Fruit fly (Drosophila melanogaster) whole organism, embryonic: ENCODE measurements around the gene CG31974.

Experiments used
- BEAF-32 ChIP-seq: fragments of 200-800 bp; sonication (Bioruptor generic); optimal IDR thresholded peaks from 3 replicates; lab custom pipeline; 2017; ENCODE audit warnings: missing biosample characterization, missing genetic modification characterization, mild to moderate bottlenecking, moderate library complexity, missing genetic modification reagents
- CG12299 ChIP-seq: fragments of 200-800 bp; sonication (Bioruptor generic); optimal IDR thresholded peaks from 2 replicates; lab custom pipeline; 2018; ENCODE audit warnings: missing biosample characterization, mild to moderate bottlenecking, missing genetic modification characterization
- CG1233 ChIP-seq: fragments of 200-800 bp; sonication (Bioruptor generic); optimal IDR thresholded peaks from 4 replicates; lab custom pipeline; 2018; ENCODE audit warnings: missing biosample characterization, mild to moderate bottlenecking, missing genetic modification characterization
- CG15479 ChIP-seq: fragments of 200-800 bp; sonication (Bioruptor generic); optimal IDR thresholded peaks from 3 replicates; lab custom pipeline; 2019; ENCODE audit warnings: missing biosample characterization, mild to moderate bottlenecking, missing genetic modification characterization, moderate library complexity
- CG16813 ChIP-seq: fragments of 200-800 bp; sonication (Bioruptor generic); IDR thresholded peaks from 3 replicates; pipeline ENCODE4 v1.3.6; 2022; ENCODE audit warnings: missing biosample characterization, missing genetic modification characterization; ENCODE audit not compliant: partially characterized antibody
- CG17186 ChIP-seq: fragments of 200-800 bp; sonication (Bioruptor generic); optimal IDR thresholded peaks from 3 replicates; lab custom pipeline; 2017; ENCODE audit warnings: missing biosample characterization, missing genetic modification reagents, missing genetic modification characterization
- CG18262 ChIP-seq: fragments of 200-800 bp; optimal IDR thresholded peaks from 3 replicates; lab custom pipeline; 2019; ENCODE audit warnings: missing biosample characterization, mild to moderate bottlenecking, missing genetic modification characterization, moderate library complexity
- CG30431 ChIP-seq: fragments of 200-800 bp; sonication (Bioruptor generic); optimal IDR thresholded peaks from 2 replicates; lab custom pipeline; 2017; ENCODE audit warnings: missing biosample characterization, missing genetic modification characterization
- CG3163 ChIP-seq: fragments of 200-800 bp; sonication (Bioruptor generic); optimal IDR thresholded peaks from 3 replicates; lab custom pipeline; 2016; ENCODE audit warnings: missing biosample characterization, missing genetic modification characterization
- CG32772 ChIP-seq: fragments of 200-800 bp; sonication (Bioruptor generic); IDR thresholded peaks from 2 replicates; pipeline ENCODE4 v1.3.6; 2022; ENCODE audit warnings: missing biosample characterization, missing genetic modification characterization
- CG3838 ChIP-seq: fragments of 200-800 bp; sonication (Bioruptor generic); optimal IDR thresholded peaks from 3 replicates; lab custom pipeline; 2016; ENCODE audit warnings: missing biosample characterization, missing genetic modification characterization
- CG4282 ChIP-seq: fragments of 200-800 bp; sonication (Bioruptor generic); optimal IDR thresholded peaks from 2 replicates; lab custom pipeline; 2016; ENCODE audit warnings: missing biosample characterization, missing genetic modification characterization
- CG43689 ChIP-seq: fragments of 200-800 bp; sonication (Bioruptor generic); IDR thresholded peaks from 2 replicates; pipeline ENCODE4 v1.3.6; 2022; ENCODE audit warnings: missing biosample characterization, missing genetic modification characterization
- CG4404 ChIP-seq: fragments of 200-800 bp; sonication (Bioruptor generic); IDR thresholded peaks from 2 replicates; pipeline ENCODE4 v1.3.6; 2022; ENCODE audit warnings: missing biosample characterization, missing genetic modification characterization
- CG6254 ChIP-seq: fragments of 200-800 bp; sonication (Bioruptor generic); optimal IDR thresholded peaks from 3 replicates; lab custom pipeline; 2017; ENCODE audit warnings: mild to moderate bottlenecking, missing biosample characterization, missing genetic modification reagents, missing genetic modification characterization
- CG6272 ChIP-seq: fragments of 200-800 bp; sonication (Bioruptor generic); IDR thresholded peaks from 2 replicates; pipeline ENCODE4 v1.3.6; 2022; ENCODE audit warnings: missing biosample characterization, missing genetic modification characterization
- CG6765 ChIP-seq: fragments of 200-800 bp; sonication (Bioruptor generic); optimal IDR thresholded peaks from 3 replicates; lab custom pipeline; 2017; ENCODE audit warnings: missing biosample characterization, mild to moderate bottlenecking, missing genetic modification characterization
- CG6791 ChIP-seq: fragments of 200-800 bp; sonication (Bioruptor generic); IDR thresholded peaks from 3 replicates; pipeline ENCODE4 v1.3.6; 2022; ENCODE audit warnings: missing biosample characterization, missing genetic modification characterization; ENCODE audit not compliant: partially characterized antibody
- CG7839 ChIP-seq: fragments of 200-800 bp; sonication (Bioruptor generic); optimal IDR thresholded peaks from 3 replicates; lab custom pipeline; 2018; ENCODE audit warnings: missing biosample characterization, mild to moderate bottlenecking, missing genetic modification characterization, moderate library complexity
- CHES-1-like ChIP-seq: fragments of 200-800 bp; sonication (Bioruptor generic); optimal IDR thresholded peaks from 2 replicates; lab custom pipeline; 2016; ENCODE audit warnings: missing biosample characterization, missing genetic modification characterization
- Chrac-16 ChIP-seq: fragments of 200-800 bp; sonication (Bioruptor generic); optimal IDR thresholded peaks from 3 replicates; lab custom pipeline; 2016; ENCODE audit warnings: missing biosample characterization, missing genetic modification characterization
- CrebB ChIP-seq: fragments of 200-800 bp; sonication (Bioruptor generic); optimal IDR thresholded peaks from 3 replicates; lab custom pipeline; 2018; ENCODE audit warnings: missing biosample characterization, mild to moderate bottlenecking, missing genetic modification characterization
- Deaf1 ChIP-seq: fragments of 200-800 bp; optimal IDR thresholded peaks from 3 replicates; lab custom pipeline; 2019; ENCODE audit warnings: missing biosample characterization, mild to moderate bottlenecking, missing genetic modification characterization, moderate library complexity
- Doc2 ChIP-seq: fragments of 200-800 bp; sonication (Bioruptor generic); IDR thresholded peaks from 2 replicates; pipeline ENCODE4 v1.3.6; 2022; ENCODE audit warnings: missing biosample characterization, missing genetic modification characterization
- Lhr ChIP-seq: fragments of 200-800 bp; sonication (Bioruptor generic); optimal IDR thresholded peaks from 3 replicates; lab custom pipeline; 2017; ENCODE audit warnings: mild to moderate bottlenecking, missing biosample characterization, missing genetic modification reagents, missing genetic modification characterization
- Mad ChIP-seq: fragments of 200-800 bp; sonication (Bioruptor generic); optimal IDR thresholded peaks from 2 replicates; lab custom pipeline; 2016; ENCODE audit warnings: missing biosample characterization, missing genetic modification characterization
- Med ChIP-seq: fragments of 200-800 bp; sonication (Bioruptor generic); peaks from one replicate; lab custom pipeline; 2016; ENCODE audit warnings: missing biosample characterization, missing genetic modification characterization, mild to moderate bottlenecking, inconsistent platforms, moderate library complexity
- Six4 ChIP-seq: fragments of 200-800 bp; sonication (Bioruptor generic); optimal IDR thresholded peaks from 2 replicates; lab custom pipeline; 2016; ENCODE audit warnings: missing biosample characterization, missing genetic modification characterization
- al ChIP-seq: fragments of 200-800 bp; sonication (Bioruptor generic); IDR thresholded peaks from 2 replicates; pipeline ENCODE4 v1.3.6; 2022; ENCODE audit warnings: missing biosample characterization, missing genetic modification characterization
- amos ChIP-seq: fragments of 200-800 bp; sonication (Bioruptor generic); IDR thresholded peaks from 2 replicates; pipeline ENCODE4 v1.3.6; 2022; ENCODE audit warnings: missing biosample characterization, missing genetic modification characterization; ENCODE audit not compliant: partially characterized antibody
- bab2 ChIP-seq: fragments of 200-800 bp; sonication (Bioruptor generic); optimal IDR thresholded peaks from 2 replicates; lab custom pipeline; 2016; ENCODE audit warnings: missing biosample characterization, missing genetic modification characterization
- bbx ChIP-seq: fragments of 200-800 bp; sonication (Bioruptor generic); IDR thresholded peaks from 2 replicates; pipeline ENCODE4 v1.3.6; 2022; ENCODE audit warnings: missing biosample characterization, missing genetic modification characterization; ENCODE audit not compliant: partially characterized antibody
- br ChIP-seq: fragments of >200 bp; optimal IDR thresholded peaks from 2 replicates; lab custom pipeline; 2017
- ci ChIP-seq: fragments of 200-800 bp; sonication (Bioruptor generic); IDR thresholded peaks from 3 replicates; pipeline ENCODE4 v1.3.6; 2022; ENCODE audit warnings: missing biosample characterization, missing genetic modification characterization
- corto ChIP-seq: fragments of 200-800 bp; sonication (Bioruptor generic); optimal IDR thresholded peaks from 2 replicates; lab custom pipeline; 2016; ENCODE audit warnings: missing biosample characterization, mild to moderate bottlenecking, missing genetic modification characterization, moderate library complexity
- emc ChIP-seq: fragments of 200-800 bp; sonication (Bioruptor generic); optimal IDR thresholded peaks from 2 replicates; lab custom pipeline; 2016; ENCODE audit warnings: missing biosample characterization, missing genetic modification characterization
- exex ChIP-seq: fragments of 200-800 bp; sonication (Bioruptor generic); optimal IDR thresholded peaks from 4 replicates; lab custom pipeline; 2018; ENCODE audit warnings: missing biosample characterization, mild to moderate bottlenecking, missing genetic modification characterization, moderate library complexity
- h ChIP-seq: fragments of >200 bp; optimal IDR thresholded peaks from 2 replicates; lab custom pipeline; 2017
- her ChIP-seq: fragments of 200-800 bp; sonication (Bioruptor generic); optimal IDR thresholded peaks from 2 replicates; lab custom pipeline; 2016; ENCODE audit warnings: missing biosample characterization, missing genetic modification characterization
- hth ChIP-seq: fragments of >200 bp; optimal IDR thresholded peaks from 2 replicates; lab custom pipeline; 2017; ENCODE audit warnings: inconsistent platforms
- lab ChIP-seq: fragments of 200-800 bp; sonication (Bioruptor generic); optimal IDR thresholded peaks from 3 replicates; lab custom pipeline; 2017; ENCODE audit warnings: missing biosample characterization, missing genetic modification characterization, mild to moderate bottlenecking, moderate library complexity, missing genetic modification reagents
- mld ChIP-seq: fragments of 200-800 bp; sonication (Bioruptor generic); IDR thresholded peaks from 3 replicates; pipeline ENCODE4 v1.3.6; 2022; ENCODE audit warnings: missing biosample characterization, missing genetic modification characterization; ENCODE audit not compliant: partially characterized antibody
- pum ChIP-seq: fragments of 200-800 bp; sonication (Bioruptor generic); optimal IDR thresholded peaks from 2 replicates; lab custom pipeline; 2016; ENCODE audit warnings: missing biosample characterization, missing genetic modification characterization
- run ChIP-seq: fragments of 200-800 bp; sonication (Bioruptor generic); optimal IDR thresholded peaks from 3 replicates; lab custom pipeline; 2018; ENCODE audit warnings: missing biosample characterization, mild to moderate bottlenecking, missing genetic modification characterization
- salm ChIP-seq: fragments of 200-800 bp; sonication (Bioruptor generic); optimal IDR thresholded peaks from 2 replicates; lab custom pipeline; 2018; ENCODE audit warnings: missing biosample characterization, mild to moderate bottlenecking, missing genetic modification characterization
- toy ChIP-seq: fragments of 200-800 bp; sonication (Bioruptor generic); IDR thresholded peaks from 2 replicates; pipeline ENCODE4 v1.3.6; 2022; ENCODE audit warnings: missing biosample characterization, missing genetic modification characterization
- zfh1 ChIP-seq: fragments of 200-800 bp; sonication (Bioruptor generic); IDR thresholded peaks from 3 replicates; pipeline ENCODE4 v1.3.6; 2022; ENCODE audit warnings: missing biosample characterization, missing genetic modification characterization
- zfh2 ChIP-seq: fragments of 200-800 bp; sonication (Bioruptor generic); optimal IDR thresholded peaks from 2 replicates; lab custom pipeline; 2016; ENCODE audit warnings: missing biosample characterization, missing genetic modification characterization

The CG31974 gene

DNA sequence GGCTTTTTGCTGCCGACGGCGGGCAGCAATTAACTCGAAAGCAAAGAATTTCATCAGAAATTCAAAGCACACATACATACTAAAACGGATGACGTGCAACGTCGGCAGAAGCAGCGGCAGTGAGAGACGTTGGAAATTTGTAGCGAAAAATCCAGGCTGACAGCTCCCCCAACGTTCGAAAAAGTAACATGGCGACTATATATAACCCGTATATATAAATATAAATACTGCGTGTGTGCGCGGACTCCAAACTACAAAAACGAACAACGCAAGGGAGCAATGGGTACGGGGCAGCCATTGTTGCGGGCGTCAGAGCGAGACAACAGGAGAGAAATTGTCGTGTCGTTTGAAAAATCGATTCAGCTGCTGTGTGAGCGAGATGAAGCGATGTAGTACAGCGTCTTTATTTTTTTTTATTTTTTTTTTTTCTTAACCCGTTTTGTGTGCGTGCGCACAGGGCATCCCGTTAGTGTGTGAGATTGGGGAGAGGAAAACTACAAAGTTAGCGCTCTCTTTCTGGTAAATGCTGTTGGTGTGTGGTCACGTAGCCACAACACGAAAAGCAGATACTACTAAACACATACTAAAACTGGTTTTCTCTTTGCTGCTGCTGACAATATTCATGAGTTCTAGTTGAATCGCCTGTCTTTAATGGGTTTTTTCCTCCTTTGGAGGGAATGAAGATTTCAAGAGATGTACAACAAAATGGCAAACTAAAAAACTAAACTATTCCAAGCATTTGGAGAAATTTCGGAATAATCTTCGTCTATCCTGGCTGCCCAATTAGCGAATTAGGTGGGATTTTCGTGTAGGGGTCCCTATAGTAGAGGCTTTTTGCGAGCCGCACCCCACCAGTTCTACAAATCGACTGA, 17.9 kb upstream of the CG31974 start (continued):
- peak; percentile 12 for TF ChIP-seq CG3163 (GFP tag; lab: Kevin White, UChicago)
- TF ChIP-seq h (lab: Kevin White, UChicago) = no peak
- no peak for TF ChIP-seq amos
- TF ChIP-seq BEAF-32 = no peak
- peak; percentile 45 for TF ChIP-seq CHES-1-like (GFP tag; lab: Kevin White, UChicago)
- no peak for TF ChIP-seq CG16813 (GFP tag; lab: Robert Waterston, UW)
- no peak for TF ChIP-seq CG6272 (GFP tag; lab: Robert Waterston, UW)
- TF ChIP-seq bab2 (GFP tag; lab: Kevin White, UChicago) = no peak
- no peak for TF ChIP-seq her (GFP tag; lab: Kevin White, UChicago)
- TF ChIP-seq zfh1 (GFP tag; lab: Robert Waterston, UW) = no peak
- TF ChIP-seq CG1233 (GFP tag; lab: Kevin White, UChicago) = no peak
- TF ChIP-seq CG32772 (GFP tag; lab: Robert Waterston, UW) = no peak
- TF ChIP-seq CG6765 (GFP tag; lab: Kevin White, UChicago) = peak; percentile 15
- no peak for TF ChIP-seq CG4282 (GFP tag; lab: Kevin White, UChicago)
- TF ChIP-seq CG6791 = no peak
- TF ChIP-seq hth = no peak
- no peak for TF ChIP-seq Doc2 (GFP tag; lab: Robert Waterston, UW)
- no peak for TF ChIP-seq br (lab: Kevin White, UChicago)
- TF ChIP-seq CG6254 (GFP tag; lab: Kevin White, UChicago) = peak; percentile 85
- TF ChIP-seq CG15479 (GFP tag; lab: Kevin White, UChicago) = peak; percentile 39
- TF ChIP-seq corto (GFP tag; lab: Kevin White, UChicago) = peak; percentile 88

DNA sequence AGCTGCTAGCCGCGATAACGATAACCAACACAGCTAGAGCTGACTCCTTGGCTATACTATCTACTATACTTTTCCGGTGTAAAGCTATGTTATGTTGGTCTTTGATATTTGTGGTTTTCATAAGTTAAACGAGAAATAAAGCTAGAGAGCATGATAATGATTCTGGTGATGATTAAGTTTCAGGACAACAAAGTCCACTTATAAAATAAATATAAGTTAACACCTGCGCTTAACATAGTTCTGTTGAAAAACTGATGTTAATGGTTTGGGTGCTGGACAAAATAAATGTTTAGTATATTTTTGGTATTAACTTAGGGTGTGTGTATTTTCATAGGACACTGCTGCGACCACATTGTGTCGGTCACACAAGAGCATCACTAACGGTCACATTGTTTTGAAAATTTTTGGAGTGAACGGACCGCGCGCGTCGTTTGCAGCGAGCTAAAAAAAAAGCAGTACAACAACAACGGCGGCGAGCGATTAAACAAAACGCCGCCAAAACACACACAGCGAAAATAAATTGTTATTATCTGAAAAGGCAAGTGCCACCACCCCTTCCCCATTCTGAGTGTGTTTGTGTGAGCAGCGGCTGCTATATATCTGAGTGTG, 15.9 kb upstream of the CG31974 start, which contains the start of the genes CG33635 and spen:
Gene CG33635 (minus strand): TSS at position 16 of the 609 bp plus-strand sequence.
Gene spen (plus strand): TSS at position 384 of the 609 bp plus-strand sequence.
- TF ChIP-seq Lhr (GFP tag; lab: Kevin White, UChicago) (peak; percentile 77), toy (no peak), Six4 (GFP tag; lab: Kevin White, UChicago) (no peak), CrebB (tag; lab: Kevin White, UChicago) (peak; percentile 58), lab (GFP tag; lab: Kevin White, UChicago) (peak; percentile 65), Med (GFP tag; lab: Kevin White, UChicago) (peak; percentile 86), zfh2 (no peak), Chrac-16 (GFP tag; lab: Kevin White, UChicago) (no peak), CG6254 (GFP tag; lab: Kevin White, UChicago) (no peak), al (no peak), pum (GFP tag; lab: Kevin White, UChicago) (no peak), bbx (GFP tag; lab: Robert Waterston, UW) (no peak), emc (GFP tag; lab: Kevin White, UChicago) (no peak), CG3838 (GFP tag; lab: Kevin White, UChicago) (no peak), Deaf1 (peak; percentile 11), CG4404 (GFP tag; lab: Robert Waterston, UW) (no peak), exex (peak; percentile 61), mld (GFP tag; lab: Robert Waterston, UW) (no peak), CG12299 (tag; lab: Kevin White, UChicago) (peak; percentile 55), CG43689 (GFP tag; lab: Robert Waterston, UW) (no peak), CG17186 (peak; percentile 97), CG30431 (GFP tag; lab: Kevin White, UChicago) (no peak), run (peak; percentile 66), Mad (no peak), BEAF-32 (peak; percentile 54), ci (GFP tag; lab: Robert Waterston, UW) (no peak), CG7839 (tag; lab: Kevin White, UChicago) (peak; percentile 4), salm (tag; lab: Kevin White, UChicago) (peak; percentile 53), CG18262 (peak; percentile 26), amos (no peak)
